Worm (Caenorhabditis elegans): ENCODE measurements around the gene cest-33.

ce11 chrV:6364806-6365205, 665 bp downstream of the cest-33 start:
- TF ChIP-seq fkh-10 (GFP tag; optimal IDR thresholded peaks at IDR 0.05) = no peak
- TF ChIP-seq ceh-8 (GFP tag; optimal IDR thresholded peaks at IDR 0.05) = no peak
- no peak for TF ChIP-seq nhr-237 (tag; optimal IDR thresholded peaks at IDR 0.05)
- TF ChIP-seq ceh-63 (GFP tag; optimal IDR thresholded peaks at IDR 0.05) = no peak
- TF ChIP-seq ama-1 (optimal IDR thresholded peaks at IDR 0.05) = no peak
